Fruit fly (Drosophila melanogaster) whole organism, embryonic: ENCODE measurements around the gene foxo.
A peak's percentile ranks its signal among the peaks of the same experiment; 100 is the strongest.

Source experiments
- CG10147 ChIP-seq: fragments of 200-800 bp; sonication (Bioruptor generic); optimal IDR thresholded peaks from 2 replicates; lab custom pipeline; 2019; ENCODE audit warnings: missing biosample characterization, mild to moderate bottlenecking, missing genetic modification characterization, moderate library complexity
- CG10267 ChIP-seq: fragments of 200-800 bp; sonication (Bioruptor generic); optimal IDR thresholded peaks from 2 replicates; lab custom pipeline; 2018; ENCODE audit warnings: missing biosample characterization, mild to moderate bottlenecking, missing genetic modification characterization, moderate library complexity
- CG10431 ChIP-seq: fragments of 200-800 bp; sonication (Bioruptor generic); optimal IDR thresholded peaks from 3 replicates; lab custom pipeline; 2018; ENCODE audit warnings: missing biosample characterization, mild to moderate bottlenecking, missing genetic modification characterization
- CG10979 ChIP-seq: fragments of 200-800 bp; sonication (Bioruptor generic); optimal IDR thresholded peaks from 2 replicates; lab custom pipeline; 2018; ENCODE audit warnings: missing biosample characterization, mild to moderate bottlenecking, missing genetic modification characterization, moderate library complexity
- CG12104 ChIP-seq: fragments of 200-800 bp; sonication (Bioruptor generic); optimal IDR thresholded peaks from 3 replicates; lab custom pipeline; 2016; ENCODE audit warnings: missing biosample characterization, missing genetic modification characterization
- CG1233 ChIP-seq: fragments of 200-800 bp; sonication (Bioruptor generic); optimal IDR thresholded peaks from 4 replicates; lab custom pipeline; 2018; ENCODE audit warnings: missing biosample characterization, mild to moderate bottlenecking, missing genetic modification characterization
- CG12744 ChIP-seq: fragments of 200-800 bp; sonication (Bioruptor generic); optimal IDR thresholded peaks from 2 replicates; lab custom pipeline; 2016; ENCODE audit warnings: missing biosample characterization, missing genetic modification characterization
- CG13296 ChIP-seq: fragments of 200-800 bp; sonication (Bioruptor generic); optimal IDR thresholded peaks from 3 replicates; lab custom pipeline; 2018; ENCODE audit warnings: missing biosample characterization, mild to moderate bottlenecking, missing genetic modification characterization
- CG15269 ChIP-seq: fragments of 200-800 bp; sonication (Bioruptor generic); optimal IDR thresholded peaks from 2 replicates; lab custom pipeline; 2018; ENCODE audit warnings: missing biosample characterization, mild to moderate bottlenecking, missing genetic modification characterization, moderate library complexity
- CG1603 ChIP-seq: fragments of 200-800 bp; sonication (Bioruptor generic); optimal IDR thresholded peaks from 2 replicates; lab custom pipeline; 2019; ENCODE audit warnings: missing biosample characterization, mild to moderate bottlenecking, missing genetic modification characterization, moderate library complexity
- CG17328 ChIP-seq: fragments of 200-800 bp; sonication (Bioruptor generic); IDR thresholded peaks from 2 replicates; pipeline ENCODE4 v1.3.6; 2022; ENCODE audit warnings: missing biosample characterization, missing genetic modification characterization
- CG17568 ChIP-seq: fragments of 200-800 bp; sonication (Bioruptor generic); optimal IDR thresholded peaks from 2 replicates; lab custom pipeline; 2018; ENCODE audit warnings: missing biosample characterization, mild to moderate bottlenecking, missing genetic modification characterization, moderate library complexity
- CG31441 ChIP-seq: fragments of 200-800 bp; sonication (Bioruptor generic); IDR thresholded peaks from 2 replicates; pipeline ENCODE4 v1.3.6; 2022; ENCODE audit warnings: missing biosample characterization, missing genetic modification characterization
- CG33213 ChIP-seq: fragments of 200-800 bp; sonication (Bioruptor generic); optimal IDR thresholded peaks from 3 replicates; lab custom pipeline; 2016; ENCODE audit warnings: missing biosample characterization, missing genetic modification characterization
- CG42726 ChIP-seq: fragments of 200-800 bp; sonication (Bioruptor generic); IDR thresholded peaks from 2 replicates; pipeline ENCODE4 v1.3.6; 2022; ENCODE audit warnings: missing biosample characterization, missing genetic modification characterization; ENCODE audit not compliant: partially characterized antibody
- CG4282 ChIP-seq: fragments of 200-800 bp; sonication (Bioruptor generic); optimal IDR thresholded peaks from 2 replicates; lab custom pipeline; 2016; ENCODE audit warnings: missing biosample characterization, missing genetic modification characterization
- CG7839 ChIP-seq: fragments of 200-800 bp; sonication (Bioruptor generic); optimal IDR thresholded peaks from 3 replicates; lab custom pipeline; 2018; ENCODE audit warnings: missing biosample characterization, mild to moderate bottlenecking, missing genetic modification characterization, moderate library complexity
- CG8478 ChIP-seq: fragments of >200 bp; optimal IDR thresholded peaks from 2 replicates; lab custom pipeline; 2018
- CG9876 ChIP-seq: fragments of 200-800 bp; sonication (Bioruptor generic); optimal IDR thresholded peaks from 2 replicates; lab custom pipeline; 2016; ENCODE audit warnings: missing biosample characterization, missing genetic modification characterization
- Deaf1 ChIP-seq: fragments of 200-800 bp; optimal IDR thresholded peaks from 3 replicates; lab custom pipeline; 2019; ENCODE audit warnings: missing biosample characterization, mild to moderate bottlenecking, missing genetic modification characterization, moderate library complexity
- Dek ChIP-seq: fragments of 200-800 bp; sonication (Bioruptor generic); optimal IDR thresholded peaks from 3 replicates; lab custom pipeline; 2019; ENCODE audit warnings: missing biosample characterization, mild to moderate bottlenecking, missing genetic modification characterization, moderate library complexity
- Dll ChIP-seq: fragments of 200-800 bp; sonication (Bioruptor generic); IDR thresholded peaks from 4 replicates; pipeline ENCODE4 v1.3.6; 2022; ENCODE audit warnings: missing biosample characterization, missing genetic modification characterization; ENCODE audit not compliant: partially characterized antibody
- Doc2 ChIP-seq: fragments of 200-800 bp; sonication (Bioruptor generic); IDR thresholded peaks from 2 replicates; pipeline ENCODE4 v1.3.6; 2022; ENCODE audit warnings: missing biosample characterization, missing genetic modification characterization
- Fer1 ChIP-seq: fragments of 200-800 bp; sonication (Bioruptor generic); optimal IDR thresholded peaks from 2 replicates; lab custom pipeline; 2017; ENCODE audit warnings: missing biosample characterization, mild to moderate bottlenecking, missing genetic modification characterization
- HLH4C ChIP-seq: fragments of 200-800 bp; sonication (Bioruptor generic); IDR thresholded peaks from 3 replicates; pipeline ENCODE4 v1.3.6; 2022; ENCODE audit warnings: missing biosample characterization, missing genetic modification characterization; ENCODE audit not compliant: partially characterized antibody
- MBD-R2 ChIP-seq: fragments of 200-800 bp; sonication (Bioruptor generic); IDR thresholded peaks from 2 replicates; pipeline ENCODE4 v1.3.6; 2022; ENCODE audit warnings: missing biosample characterization, missing genetic modification characterization
- Med ChIP-seq: fragments of 200-800 bp; sonication (Bioruptor generic); peaks from one replicate; lab custom pipeline; 2016; ENCODE audit warnings: missing biosample characterization, missing genetic modification characterization, mild to moderate bottlenecking, inconsistent platforms, moderate library complexity
- Myb ChIP-seq: fragments of 200-800 bp; sonication (Bioruptor generic); optimal IDR thresholded peaks from 2 replicates; lab custom pipeline; 2016; ENCODE audit warnings: missing biosample characterization, missing genetic modification characterization
- NC2α ChIP-seq: fragments of 200-800 bp; sonication (Bioruptor generic); optimal IDR thresholded peaks from 2 replicates; lab custom pipeline; 2016; ENCODE audit warnings: missing biosample characterization, missing genetic modification characterization
- Optix ChIP-seq: fragments of 200-800 bp; sonication (Bioruptor generic); IDR thresholded peaks from 3 replicates; pipeline ENCODE4 v1.3.6; 2022; ENCODE audit warnings: missing biosample characterization, missing genetic modification characterization
- Tbp ChIP-seq: fragments of >200 bp; optimal IDR thresholded peaks from 2 replicates; lab custom pipeline; 2018; ENCODE audit warnings: missing biosample characterization, missing genetic modification characterization
- Xbp1 ChIP-seq: fragments of 200-800 bp; sonication (Bioruptor generic); optimal IDR thresholded peaks from 3 replicates; lab custom pipeline; 2016; ENCODE audit warnings: missing biosample characterization, mild to moderate bottlenecking, missing genetic modification characterization
- ara ChIP-seq: fragments of 200-800 bp; sonication (Bioruptor generic); IDR thresholded peaks from 2 replicates; pipeline ENCODE4 v1.3.6; 2022; ENCODE audit warnings: missing biosample characterization, missing genetic modification characterization
- chn ChIP-seq: fragments of 200-800 bp; sonication (Bioruptor generic); optimal IDR thresholded peaks from 2 replicates; lab custom pipeline; 2016; ENCODE audit warnings: missing biosample characterization, missing genetic modification characterization
- corto ChIP-seq: fragments of 200-800 bp; sonication (Bioruptor generic); optimal IDR thresholded peaks from 2 replicates; lab custom pipeline; 2016; ENCODE audit warnings: missing biosample characterization, mild to moderate bottlenecking, missing genetic modification characterization, moderate library complexity
- da ChIP-seq: fragments of 200-800 bp; sonication (Bioruptor generic); optimal IDR thresholded peaks from 2 replicates; lab custom pipeline; 2016; ENCODE audit warnings: missing biosample characterization, missing genetic modification characterization
- danr ChIP-seq: fragments of 200-800 bp; sonication (Bioruptor generic); IDR thresholded peaks from 2 replicates; pipeline ENCODE4 v1.3.6; 2022; ENCODE audit warnings: missing biosample characterization, missing genetic modification characterization
- fd3F ChIP-seq: fragments of 200-800 bp; sonication (Bioruptor generic); optimal IDR thresholded peaks from 2 replicates; lab custom pipeline; 2018; ENCODE audit warnings: missing biosample characterization, mild to moderate bottlenecking, missing genetic modification characterization, moderate library complexity
- gcm ChIP-seq: fragments of 200-800 bp; sonication (Bioruptor generic); optimal IDR thresholded peaks from 2 replicates; lab custom pipeline; 2019; ENCODE audit warnings: missing biosample characterization, mild to moderate bottlenecking, missing genetic modification characterization, moderate library complexity
- grau ChIP-seq: fragments of 200-800 bp; optimal IDR thresholded peaks from 3 replicates; lab custom pipeline; 2019; ENCODE audit warnings: missing biosample characterization, mild to moderate bottlenecking, missing genetic modification characterization, moderate library complexity
- lab ChIP-seq: fragments of 200-800 bp; sonication (Bioruptor generic); optimal IDR thresholded peaks from 3 replicates; lab custom pipeline; 2017; ENCODE audit warnings: missing biosample characterization, missing genetic modification characterization, mild to moderate bottlenecking, moderate library complexity, missing genetic modification reagents
- odd ChIP-seq: fragments of 200-800 bp; sonication (Bioruptor generic); optimal IDR thresholded peaks from 2 replicates; lab custom pipeline; 2017; ENCODE audit warnings: missing biosample characterization, mild to moderate bottlenecking, missing genetic modification characterization
- pho ChIP-seq: fragments of 200-800 bp; sonication (Bioruptor generic); optimal IDR thresholded peaks from 2 replicates; lab custom pipeline; 2016; ENCODE audit warnings: missing biosample characterization, missing genetic modification characterization
- prd ChIP-seq, 3 experiments: fragments of >200 bp in 2 of 3; fragments of 200-800 bp in 1 of 3; sonication (Bioruptor generic) in 1 of 3; optimal IDR thresholded peaks in 2 of 3; IDR thresholded peaks in 1 of 3; 2 replicates in 2 of 3; 3 replicates in 1 of 3; pipeline versions ENCODE4 v1.3.6 to Lab custom; 2017 to 2022; ENCODE audit warnings: missing biosample characterization in 1 of 3, missing genetic modification characterization in 1 of 3
- row ChIP-seq: fragments of 200-800 bp; sonication (Bioruptor generic); IDR thresholded peaks from 3 replicates; pipeline ENCODE4 v1.3.6; 2022; ENCODE audit warnings: missing biosample characterization, missing genetic modification characterization
- sob ChIP-seq: fragments of 200-800 bp; sonication (Bioruptor generic); IDR thresholded peaks from 2 replicates; pipeline ENCODE4 v1.3.6; 2022; ENCODE audit warnings: missing biosample characterization, missing genetic modification characterization
- sr ChIP-seq: fragments of 200-800 bp; sonication (Bioruptor generic); IDR thresholded peaks from 3 replicates; pipeline ENCODE4 v1.3.6; 2022; ENCODE audit warnings: missing biosample characterization, missing genetic modification characterization
- tio ChIP-seq: fragments of 200-800 bp; sonication (Bioruptor generic); optimal IDR thresholded peaks from 2 replicates; lab custom pipeline; 2017; ENCODE audit warnings: missing biosample characterization, missing genetic modification characterization, inconsistent platforms
- unpg ChIP-seq: fragments of 200-800 bp; sonication (Bioruptor generic); optimal IDR thresholded peaks from 3 replicates; lab custom pipeline; 2018; ENCODE audit warnings: missing biosample characterization, mild to moderate bottlenecking, missing genetic modification characterization, moderate library complexity
- yki ChIP-seq: fragments of >200 bp; optimal IDR thresholded peaks from 3 replicates; lab custom pipeline; 2018
- z ChIP-seq: fragments of 200-800 bp; sonication (Bioruptor generic); IDR thresholded peaks from 3 replicates; pipeline ENCODE4 v1.3.6; 2022; ENCODE audit warnings: missing biosample characterization, missing genetic modification characterization

foxo gene

DNA sequence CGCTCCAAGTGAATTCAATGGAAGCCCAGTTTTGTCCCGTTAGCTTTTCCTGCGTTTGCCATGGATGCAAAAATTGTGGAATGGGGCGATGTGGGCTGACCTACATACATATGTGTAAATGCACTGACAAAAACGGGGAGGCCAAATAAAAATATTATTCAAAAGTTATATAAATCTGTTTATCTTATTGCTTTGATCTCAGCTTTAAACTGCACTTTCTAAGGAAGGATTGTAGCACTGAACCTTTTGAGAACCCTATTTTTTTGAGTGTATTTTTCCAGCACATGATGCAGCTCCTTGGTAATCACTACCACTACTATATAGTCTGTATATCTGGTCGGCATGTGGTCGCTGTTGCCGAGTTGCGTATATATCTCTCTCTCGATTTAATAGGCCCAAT, 20.3 kb downstream of the foxo start (continued):
- TF ChIP-seq da (GFP tag; lab: Kevin White, UChicago), result no peak
- TF ChIP-seq CG42726, result no peak
- TF ChIP-seq odd (GFP tag; lab: Kevin White, UChicago), result no peak
- TF ChIP-seq CG9876 (GFP tag; lab: Kevin White, UChicago), result no peak
- TF ChIP-seq Doc2 (GFP tag; lab: Robert Waterston, UW), result no peak
- peak; percentile 25 for TF ChIP-seq CG10147 (GFP tag; lab: Kevin White, UChicago)
- TF ChIP-seq tio (GFP tag; lab: Kevin White, UChicago), result no peak
- peak; percentile 38; the same call in 1 of the 2 replicates for TF ChIP-seq sob (GFP tag; lab: Robert Waterston, UW)
- TF ChIP-seq CG15269, result peak; percentile 50
- TF ChIP-seq yki (lab: Kevin White, UChicago), result no peak
- no peak for TF ChIP-seq fd3F (GFP tag; lab: Kevin White, UChicago)
- TF ChIP-seq CG1603 (tag; lab: Kevin White, UChicago), result no peak
- peak; percentile 49; the same call in 1 of the 2 replicates for TF ChIP-seq ara (GFP tag; lab: Robert Waterston, UW)
- no peak for TF ChIP-seq NC2α (GFP tag; lab: Kevin White, UChicago)
- TF ChIP-seq CG17328, result peak; percentile 58
- no peak for TF ChIP-seq CG12744 (GFP tag; lab: Kevin White, UChicago)
- TF ChIP-seq Tbp (GFP tag; lab: Kevin White, UChicago), result no peak
- TF ChIP-seq CG12104 (GFP tag; lab: Kevin White, UChicago), result no peak
- TF ChIP-seq Optix (GFP tag; lab: Robert Waterston, UW), result 0 out of 3 replicates have a peak, but pooled peaks have one; percentile 33
- TF ChIP-seq CG8478 (lab: Kevin White, UChicago), result no peak
- peak; percentile 82 for TF ChIP-seq Med
- no peak for TF ChIP-seq CG4282 (GFP tag; lab: Kevin White, UChicago)
- TF ChIP-seq row (GFP tag; lab: Robert Waterston, UW), result peak; percentile 59
- peak; percentile 48 for TF ChIP-seq Fer1 (GFP tag; lab: Kevin White, UChicago)
- TF ChIP-seq pho (GFP tag; lab: Kevin White, UChicago), result no peak
- no peak for TF ChIP-seq chn (GFP tag; lab: Kevin White, UChicago)
- TF ChIP-seq CG17568 (GFP tag; lab: Kevin White, UChicago), result no peak
- TF ChIP-seq lab (GFP tag; lab: Kevin White, UChicago), result peak; percentile 77
- TF ChIP-seq CG13296, result peak; percentile 21
- TF ChIP-seq z (GFP tag; lab: Robert Waterston, UW), result no peak
- peak; percentile 26 for TF ChIP-seq unpg (GFP tag; lab: Kevin White, UChicago)
- peak; percentile 53 for TF ChIP-seq CG10979 (tag; lab: Kevin White, UChicago)
- no peak for TF ChIP-seq Dek
- TF ChIP-seq CG10431 (GFP tag; lab: Kevin White, UChicago), result no peak
- TF ChIP-seq MBD-R2 (GFP tag; lab: Robert Waterston, UW), result 0 out of 2 replicates have a peak, but pooled peaks have one; percentile 11
- TF ChIP-seq grau, result peak; percentile 21
- peak; percentile 34 for TF ChIP-seq CG1233 (GFP tag; lab: Kevin White, UChicago)
- 0 out of 2 replicates have a peak, but pooled peaks have one; percentile 19 for TF ChIP-seq danr (GFP tag; lab: Robert Waterston, UW)
- TF ChIP-seq CG10267, result peak; percentile 4
- no peak for TF ChIP-seq sr (GFP tag; lab: Robert Waterston, UW)
- no peak for TF ChIP-seq HLH4C
- no peak for TF ChIP-seq gcm (GFP tag; lab: Kevin White, UChicago)
- no peak for TF ChIP-seq prd (optimal IDR thresholded peaks at IDR 0.05; lab: Kevin White, UChicago)
- TF ChIP-seq prd (GFP tag; IDR thresholded peaks at IDR 0.05; lab: Robert Waterston, UW), result peak; percentile 78
- TF ChIP-seq Deaf1, result peak; percentile 13
- TF ChIP-seq Xbp1 (GFP tag; lab: Kevin White, UChicago), result peak; percentile 32
- TF ChIP-seq CG31441 (GFP tag; lab: Robert Waterston, UW), result 0 out of 2 replicates have a peak, but pooled peaks have one; percentile 20
- TF ChIP-seq CG33213 (GFP tag; lab: Kevin White, UChicago), result no peak
- TF ChIP-seq Myb (GFP tag; lab: Kevin White, UChicago), result no peak
- peak; percentile 49 for TF ChIP-seq CG7839 (tag; lab: Kevin White, UChicago)
- no peak for TF ChIP-seq corto (GFP tag; lab: Kevin White, UChicago)
- TF ChIP-seq Dll (GFP tag; lab: Robert Waterston, UW), result no peak
